Fruit fly (Drosophila melanogaster): ENCODE measurements around the gene CG7768.

- TF ChIP-seq kay (GFP tag; ENCODE audit: borderline replicate concordance) (no peak), ovo (GFP tag; optimal IDR thresholded peaks at IDR 0.05) (no peak), toe (GFP tag; optimal IDR thresholded peaks at IDR 0.05) (no peak), CG33017 (tag; optimal IDR thresholded peaks at IDR 0.05) (no peak), pad (GFP tag; optimal IDR thresholded peaks at IDR 0.05) (no peak), CG5204 (GFP tag; optimal IDR thresholded peaks at IDR 0.05) (no peak), cic (GFP tag; optimal IDR thresholded peaks at IDR 0.05) (no peak), Clk (GFP tag; optimal IDR thresholded peaks at IDR 0.05) (no peak), Mnt (GFP tag; optimal IDR thresholded peaks at IDR 0.05) (no peak), Hr96 (GFP tag; optimal IDR thresholded peaks at IDR 0.05) (no peak), CG7045 (GFP tag; optimal IDR thresholded peaks at IDR 0.05) (no peak), CG14711 (tag; optimal IDR thresholded peaks at IDR 0.05) (no peak), Crg-1 (GFP tag; optimal IDR thresholded peaks at IDR 0.05) (no peak)
Measured at dm6 chr3L:14216140-14216539, 1.9 kb upstream of the CG7768 start.

Data from whole organism, adult.